Fruit fly (Drosophila melanogaster) whole organism, embryonic: ENCODE results near the gene CG1965.

Experiments used
- ATbp ChIP-seq: fragments of 200-800 bp; sonication (Bioruptor generic); optimal IDR thresholded peaks from 2 replicates; lab custom pipeline; 2017; ENCODE audit warnings: missing biosample characterization, mild to moderate bottlenecking, missing genetic modification characterization, missing genetic modification reagents
- Atf-2 ChIP-seq: fragments of 200-800 bp; sonication (Bioruptor generic); optimal IDR thresholded peaks from 2 replicates; lab custom pipeline; 2016; ENCODE audit warnings: missing biosample characterization, missing genetic modification characterization
- CG10274 ChIP-seq: fragments of 200-800 bp; sonication (Bioruptor generic); optimal IDR thresholded peaks from 3 replicates; lab custom pipeline; 2017; ENCODE audit warnings: missing biosample characterization, mild to moderate bottlenecking, missing genetic modification characterization
- CG10959 ChIP-seq: fragments of 200-800 bp; sonication (Bioruptor generic); IDR thresholded peaks from 2 replicates; pipeline ENCODE4 v1.3.6; 2022; ENCODE audit warnings: missing biosample characterization, missing genetic modification characterization
- CG12659 ChIP-seq: fragments of 200-800 bp; sonication (Bioruptor generic); optimal IDR thresholded peaks from 3 replicates; lab custom pipeline; 2017; ENCODE audit warnings: mild to moderate bottlenecking, missing biosample characterization, missing genetic modification reagents, missing genetic modification characterization
- CG14860 ChIP-seq: fragments of 200-800 bp; sonication (Bioruptor generic); IDR thresholded peaks from 3 replicates; pipeline ENCODE4 v1.3.6; 2022; ENCODE audit warnings: missing biosample characterization, missing genetic modification characterization; ENCODE audit not compliant: partially characterized antibody
- CG15696 ChIP-seq: fragments of 200-800 bp; sonication (Bioruptor generic); optimal IDR thresholded peaks from 2 replicates; lab custom pipeline; 2019; ENCODE audit warnings: missing biosample characterization, mild to moderate bottlenecking, missing genetic modification characterization, moderate library complexity
- CG1602 ChIP-seq: fragments of 200-800 bp; sonication (Bioruptor generic); optimal IDR thresholded peaks from 3 replicates; lab custom pipeline; 2016; ENCODE audit warnings: missing biosample characterization, missing genetic modification characterization
- CG17359 ChIP-seq: fragments of 200-800 bp; sonication (Bioruptor generic); optimal IDR thresholded peaks from 3 replicates; lab custom pipeline; 2018; ENCODE audit warnings: missing biosample characterization, mild to moderate bottlenecking, missing genetic modification characterization, moderate library complexity
- CG17385 ChIP-seq: fragments of 200-800 bp; sonication (Bioruptor generic); optimal IDR thresholded peaks from 3 replicates; lab custom pipeline; 2018; ENCODE audit warnings: missing biosample characterization, mild to moderate bottlenecking, missing genetic modification characterization
- CG17829 ChIP-seq: fragments of 200-800 bp; optimal IDR thresholded peaks from 2 replicates; lab custom pipeline; 2019; ENCODE audit warnings: missing biosample characterization, mild to moderate bottlenecking, missing genetic modification characterization, moderate library complexity
- CG18476 ChIP-seq: fragments of 200-800 bp; sonication (Bioruptor generic); optimal IDR thresholded peaks from 2 replicates; lab custom pipeline; 2016; ENCODE audit warnings: missing biosample characterization, mild to moderate bottlenecking, missing genetic modification characterization
- CG18764 ChIP-seq: fragments of 200-800 bp; sonication (Bioruptor generic); optimal IDR thresholded peaks from 3 replicates; lab custom pipeline; 2016; ENCODE audit warnings: missing biosample characterization, missing genetic modification characterization
- CG31388 ChIP-seq: fragments of 200-800 bp; sonication (Bioruptor generic); optimal IDR thresholded peaks from 2 replicates; lab custom pipeline; 2016; ENCODE audit warnings: missing biosample characterization, missing genetic modification characterization
- CG34422 ChIP-seq: fragments of 200-800 bp; sonication (Bioruptor generic); IDR thresholded peaks from 3 replicates; pipeline ENCODE4 v1.3.6; 2022; ENCODE audit warnings: missing biosample characterization, missing genetic modification characterization
- CG3995 ChIP-seq: fragments of 200-800 bp; sonication (Bioruptor generic); optimal IDR thresholded peaks from 3 replicates; lab custom pipeline; 2016; ENCODE audit warnings: missing biosample characterization, missing genetic modification characterization
- CG43689 ChIP-seq: fragments of 200-800 bp; sonication (Bioruptor generic); IDR thresholded peaks from 2 replicates; pipeline ENCODE4 v1.3.6; 2022; ENCODE audit warnings: missing biosample characterization, missing genetic modification characterization
- CG7839 ChIP-seq: fragments of 200-800 bp; sonication (Bioruptor generic); optimal IDR thresholded peaks from 3 replicates; lab custom pipeline; 2018; ENCODE audit warnings: missing biosample characterization, mild to moderate bottlenecking, missing genetic modification characterization, moderate library complexity
- CG7928 ChIP-seq: fragments of 200-800 bp; sonication (Bioruptor generic); optimal IDR thresholded peaks from 2 replicates; lab custom pipeline; 2017; ENCODE audit warnings: missing biosample characterization, mild to moderate bottlenecking, missing genetic modification characterization
- CG7987 ChIP-seq: fragments of 200-800 bp; sonication (Bioruptor generic); optimal IDR thresholded peaks from 2 replicates; lab custom pipeline; 2018; ENCODE audit warnings: missing biosample characterization, mild to moderate bottlenecking, missing genetic modification characterization, moderate library complexity
- Chrac-16 ChIP-seq: fragments of 200-800 bp; sonication (Bioruptor generic); optimal IDR thresholded peaks from 3 replicates; lab custom pipeline; 2016; ENCODE audit warnings: missing biosample characterization, missing genetic modification characterization
- D ChIP-seq, 2 experiments: fragments of 200-800 bp in 1 of 2; fragments of >200 bp in 1 of 2; sonication (Bioruptor generic) in 1 of 2; optimal IDR thresholded peaks; 2 replicates in 1 of 2; 3 replicates in 1 of 2; lab custom pipeline; 2017; ENCODE audit warnings: mild to moderate bottlenecking in 1 of 2, missing biosample characterization in 1 of 2, missing genetic modification characterization in 1 of 2, missing genetic modification reagents in 1 of 2
- Dp ChIP-seq: fragments of 200-800 bp; sonication (Bioruptor generic); optimal IDR thresholded peaks from 2 replicates; lab custom pipeline; 2018; ENCODE audit warnings: missing biosample characterization, mild to moderate bottlenecking, missing genetic modification characterization, moderate library complexity
- MTF-1 ChIP-seq: fragments of 200-800 bp; sonication (Bioruptor generic); optimal IDR thresholded peaks from 2 replicates; lab custom pipeline; 2018; ENCODE audit warnings: missing biosample characterization, mild to moderate bottlenecking, missing genetic modification characterization, borderline replicate concordance
- Med ChIP-seq: fragments of 200-800 bp; sonication (Bioruptor generic); peaks from one replicate; lab custom pipeline; 2016; ENCODE audit warnings: missing biosample characterization, missing genetic modification characterization, mild to moderate bottlenecking, inconsistent platforms, moderate library complexity
- Mes4 ChIP-seq: fragments of 200-800 bp; sonication (Bioruptor generic); optimal IDR thresholded peaks from 2 replicates; lab custom pipeline; 2016; ENCODE audit warnings: missing biosample characterization, missing genetic modification characterization
- Nf-YC ChIP-seq: fragments of 200-800 bp; optimal IDR thresholded peaks from 3 replicates; lab custom pipeline; 2019; ENCODE audit warnings: missing biosample characterization, mild to moderate bottlenecking, missing genetic modification characterization, moderate library complexity
- Scr ChIP-seq: fragments of 200-800 bp; sonication (Bioruptor generic); IDR thresholded peaks from 2 replicates; pipeline ENCODE4 v1.3.6; 2022; ENCODE audit warnings: missing biosample characterization, missing genetic modification characterization; ENCODE audit not compliant: partially characterized antibody
- Six4 ChIP-seq: fragments of 200-800 bp; sonication (Bioruptor generic); optimal IDR thresholded peaks from 2 replicates; lab custom pipeline; 2016; ENCODE audit warnings: missing biosample characterization, missing genetic modification characterization
- btn ChIP-seq: fragments of 200-800 bp; sonication (Bioruptor generic); optimal IDR thresholded peaks from 2 replicates; lab custom pipeline; 2016; ENCODE audit warnings: missing biosample characterization, missing genetic modification characterization
- cato ChIP-seq: fragments of 200-800 bp; sonication (Bioruptor generic); optimal IDR thresholded peaks from 2 replicates; lab custom pipeline; 2016; ENCODE audit warnings: missing biosample characterization, missing genetic modification characterization, borderline replicate concordance
- crp ChIP-seq, 2 experiments: fragments of 200-800 bp; sonication (Bioruptor generic); optimal IDR thresholded peaks; 2 replicates in 1 of 2; 3 replicates in 1 of 2; lab custom pipeline; 2017; ENCODE audit warnings: missing biosample characterization in 2 of 2, missing genetic modification characterization in 2 of 2, mild to moderate bottlenecking in 1 of 2, moderate library complexity in 1 of 2
- cwo ChIP-seq: fragments of 200-800 bp; sonication (Bioruptor generic); optimal IDR thresholded peaks from 3 replicates; lab custom pipeline; 2017; ENCODE audit warnings: missing biosample characterization, missing genetic modification characterization, mild to moderate bottlenecking, moderate library complexity, missing genetic modification reagents
- da ChIP-seq: fragments of 200-800 bp; sonication (Bioruptor generic); optimal IDR thresholded peaks from 2 replicates; lab custom pipeline; 2016; ENCODE audit warnings: missing biosample characterization, missing genetic modification characterization
- emc ChIP-seq: fragments of 200-800 bp; sonication (Bioruptor generic); optimal IDR thresholded peaks from 2 replicates; lab custom pipeline; 2016; ENCODE audit warnings: missing biosample characterization, missing genetic modification characterization
- esg ChIP-seq: fragments of 200-800 bp; sonication (Bioruptor generic); conservative IDR thresholded peaks from 2 replicates; pipeline ENCODE4 v1.3.6; 2022; ENCODE audit warnings: missing biosample characterization, missing genetic modification characterization
- fd3F ChIP-seq: fragments of 200-800 bp; sonication (Bioruptor generic); optimal IDR thresholded peaks from 2 replicates; lab custom pipeline; 2018; ENCODE audit warnings: missing biosample characterization, mild to moderate bottlenecking, missing genetic modification characterization, moderate library complexity
- gem ChIP-seq: fragments of 200-800 bp; sonication (Bioruptor generic); optimal IDR thresholded peaks from 2 replicates; lab custom pipeline; 2019; ENCODE audit warnings: missing biosample characterization, mild to moderate bottlenecking, missing genetic modification characterization, moderate library complexity
- gsb-n ChIP-seq: fragments of 200-800 bp; sonication (Bioruptor generic); optimal IDR thresholded peaks from 3 replicates; lab custom pipeline; 2018; ENCODE audit warnings: missing biosample characterization, mild to moderate bottlenecking, missing genetic modification characterization
- hb ChIP-seq: fragments of 200-800 bp; sonication (Bioruptor generic); IDR thresholded peaks from 3 replicates; pipeline ENCODE4 v1.3.6; 2022; ENCODE audit warnings: missing biosample characterization, missing genetic modification characterization; ENCODE audit not compliant: partially characterized antibody
- luna ChIP-seq: fragments of 200-800 bp; sonication (Bioruptor generic); optimal IDR thresholded peaks from 2 replicates; lab custom pipeline; 2016; ENCODE audit warnings: missing biosample characterization, missing genetic modification characterization
- mld ChIP-seq: fragments of 200-800 bp; sonication (Bioruptor generic); IDR thresholded peaks from 3 replicates; pipeline ENCODE4 v1.3.6; 2022; ENCODE audit warnings: missing biosample characterization, missing genetic modification characterization; ENCODE audit not compliant: partially characterized antibody
- nerfin-2 ChIP-seq: fragments of 200-800 bp; sonication (Bioruptor generic); IDR thresholded peaks from 2 replicates; pipeline ENCODE4 v1.3.6; 2022; ENCODE audit warnings: missing biosample characterization, missing genetic modification characterization; ENCODE audit not compliant: partially characterized antibody
- peb ChIP-seq: fragments of 200-800 bp; sonication (Bioruptor generic); IDR thresholded peaks from 2 replicates; pipeline ENCODE4 v1.3.6; 2022; ENCODE audit warnings: missing biosample characterization, missing genetic modification characterization
- seq ChIP-seq: fragments of 200-800 bp; sonication (Bioruptor generic); IDR thresholded peaks from 2 replicates; pipeline ENCODE4 v1.3.6; 2022; ENCODE audit warnings: missing biosample characterization, missing genetic modification characterization
- sug ChIP-seq: fragments of 200-800 bp; optimal IDR thresholded peaks from 2 replicates; lab custom pipeline; 2019; ENCODE audit warnings: missing biosample characterization, mild to moderate bottlenecking, missing genetic modification characterization, moderate library complexity
- tll ChIP-seq, 2 experiments: fragments of 200-800 bp in 1 of 2; fragments of >200 bp in 1 of 2; sonication (Bioruptor generic) in 1 of 2; optimal IDR thresholded peaks; 2 replicates each; lab custom pipeline; 2017 to 2019; ENCODE audit warnings: missing biosample characterization in 2 of 2, missing genetic modification characterization in 2 of 2, mild to moderate bottlenecking in 1 of 2, moderate library complexity in 1 of 2
- vvl ChIP-seq: fragments of 200-800 bp; sonication (Bioruptor generic); IDR thresholded peaks from 2 replicates; pipeline ENCODE4 v1.3.6; 2022; ENCODE audit warnings: missing biosample characterization, missing genetic modification characterization

The CG1965 gene

dm6 chr3R:7037250-7037802 lies 29.9 kb upstream of the CG1965 start (continued):
- TF ChIP-seq CG10959 (GFP tag; lab: Robert Waterston, UW), result no peak
- TF ChIP-seq gsb-n (tag; lab: Kevin White, UChicago), result peak; percentile 62
- no peak for TF ChIP-seq CG43689 (GFP tag; lab: Robert Waterston, UW)
- no peak for TF ChIP-seq emc (GFP tag; lab: Kevin White, UChicago)
- no peak for TF ChIP-seq CG17385 (GFP tag; lab: Kevin White, UChicago)
- peak; percentile 72 for TF ChIP-seq CG17829
- TF ChIP-seq CG12659 (GFP tag; lab: Kevin White, UChicago), result no peak
- TF ChIP-seq Nf-YC, result peak; percentile 95
- no peak for TF ChIP-seq CG7839 (tag; lab: Kevin White, UChicago)
- TF ChIP-seq CG31388 (GFP tag; lab: Kevin White, UChicago), result no peak
- peak; percentile 80 for TF ChIP-seq Med (GFP tag; lab: Kevin White, UChicago)
- TF ChIP-seq CG15696 (tag; lab: Kevin White, UChicago), result peak; percentile 31
- TF ChIP-seq CG18476 (GFP tag; lab: Kevin White, UChicago), result no peak
- 0 out of 3 replicates have a peak, but pooled peaks have one; percentile 5 for TF ChIP-seq mld (GFP tag; lab: Robert Waterston, UW)
- peak in 1 of 2 experiments; percentile 70 for TF ChIP-seq crp (GFP tag; optimal IDR thresholded peaks at IDR 0.05; lab: Kevin White, UChicago)
- TF ChIP-seq MTF-1 (GFP tag; lab: Kevin White, UChicago), result peak; percentile 22
- TF ChIP-seq CG3995 (GFP tag; lab: Kevin White, UChicago), result no peak
- no peak for TF ChIP-seq CG1602 (GFP tag; lab: Kevin White, UChicago)
- no peak for TF ChIP-seq Chrac-16 (GFP tag; lab: Kevin White, UChicago)
- no peak for TF ChIP-seq cato (GFP tag; lab: Kevin White, UChicago)
- no peak for TF ChIP-seq luna (GFP tag; lab: Kevin White, UChicago)
- TF ChIP-seq btn (GFP tag; lab: Kevin White, UChicago), result no peak
- TF ChIP-seq gem (tag; lab: Kevin White, UChicago), result no peak
- TF ChIP-seq Six4 (GFP tag; lab: Kevin White, UChicago), result no peak
- TF ChIP-seq peb (GFP tag; lab: Robert Waterston, UW), result no peak
- no peak for TF ChIP-seq CG10274 (GFP tag; lab: Kevin White, UChicago)
- peak in 1 of 2 experiments; percentile 88 for TF ChIP-seq tll (GFP tag; optimal IDR thresholded peaks at IDR 0.05; lab: Kevin White, UChicago)
- TF ChIP-seq CG17359 (tag; lab: Kevin White, UChicago), result no peak
- no peak for TF ChIP-seq vvl (GFP tag; lab: Robert Waterston, UW)
- TF ChIP-seq cwo (GFP tag; lab: Kevin White, UChicago), result no peak
- TF ChIP-seq CG7928 (GFP tag; lab: Kevin White, UChicago), result no peak
- no peak for TF ChIP-seq CG18764 (GFP tag; lab: Kevin White, UChicago)
- no peak for TF ChIP-seq fd3F (GFP tag; lab: Kevin White, UChicago)
- 0 out of 3 replicates have a peak, but pooled peaks have one; percentile 29 for TF ChIP-seq CG14860 (GFP tag; lab: Robert Waterston, UW)
- no peak for TF ChIP-seq Dp
- TF ChIP-seq Mes4 (GFP tag; lab: Kevin White, UChicago), result no peak
- no peak for TF ChIP-seq hb (GFP tag; lab: Robert Waterston, UW)
- TF ChIP-seq Scr (GFP tag; lab: Robert Waterston, UW), result peak; percentile 52
- peak; percentile 87 for TF ChIP-seq D (optimal IDR thresholded peaks at IDR 0.05; lab: Kevin White, UChicago)
- peak; percentile 28 for TF ChIP-seq D (GFP tag; optimal IDR thresholded peaks at IDR 0.05; lab: Kevin White, UChicago)
- TF ChIP-seq CG7987 (GFP tag; lab: Kevin White, UChicago), result no peak
- TF ChIP-seq nerfin-2 (GFP tag; lab: Robert Waterston, UW), result no peak
- TF ChIP-seq Atf-2, result no peak
- TF ChIP-seq da (GFP tag; lab: Kevin White, UChicago), result peak; percentile 53
- no peak for TF ChIP-seq esg (GFP tag; lab: Robert Waterston, UW)
- peak; percentile 34; the same call in 1 of the 3 replicates for TF ChIP-seq CG34422
- TF ChIP-seq seq, result peak; percentile 74
- no peak for TF ChIP-seq sug (tag; lab: Kevin White, UChicago)
- peak; percentile 26 for TF ChIP-seq ATbp (GFP tag; lab: Kevin White, UChicago)
